Worm (Caenorhabditis elegans) whole organism, L4/young adult: ENCODE measurements around the gene F35G2.3.

Experiments
- W03F9.2 ChIP-seq: fragments of 150-350 bp; optimal IDR thresholded peaks from 2 replicates; lab custom pipeline; 2014; ENCODE audit warnings: missing biosample characterization, missing genetic modification characterization
- dao-5 ChIP-seq: sonication (generic microtip); optimal IDR thresholded peaks from 2 replicates; lab custom pipeline; 2016; ENCODE audit warnings: missing genotype, missing genetic modification characterization, moderate library complexity, missing compliant biosample characterization
- him-1 ChIP-seq: sonication (generic microtip); optimal IDR thresholded peaks from 2 replicates; lab custom pipeline; 2016; ENCODE audit warnings: missing genotype, missing genetic modification reagents, missing genetic modification characterization, missing compliant biosample characterization

DNA sequence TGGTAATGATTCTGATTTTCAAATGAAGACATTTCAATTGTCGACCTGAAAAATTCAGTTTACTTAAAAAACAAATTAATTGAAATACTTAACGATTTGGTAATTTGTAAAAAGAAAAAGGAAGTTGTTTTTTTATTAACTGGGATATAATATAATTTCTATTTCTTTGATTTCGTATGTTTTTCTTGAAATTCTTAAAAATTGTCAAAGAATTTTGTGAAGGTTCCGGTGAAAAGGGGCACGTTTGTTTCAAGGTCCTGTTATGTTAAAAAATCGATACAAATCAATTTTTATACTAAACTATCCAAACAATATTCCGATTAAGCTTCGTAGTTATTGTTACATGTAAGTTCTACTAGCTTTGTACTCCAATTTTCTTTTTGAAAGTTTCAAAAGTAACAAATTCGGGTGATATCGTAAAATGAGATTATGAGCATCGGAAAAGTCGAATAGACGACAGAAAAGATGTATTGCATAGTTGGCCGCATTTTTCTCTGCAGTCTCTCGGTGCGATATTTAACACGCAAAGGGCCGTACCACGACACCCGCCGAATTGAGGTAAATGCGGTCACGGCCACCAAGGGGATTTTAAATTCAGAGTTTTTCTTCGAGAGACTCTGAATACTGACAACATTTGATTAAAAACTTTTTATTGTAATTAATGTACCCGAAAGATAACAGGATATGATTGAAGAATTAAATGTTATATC, 49.9 kb downstream of the F35G2.3 start, which contains the start of gene Y39C12A.9:
- no peak for TF ChIP-seq him-1
- no peak for TF ChIP-seq dao-5
- no peak for TF ChIP-seq W03F9.2 (tag; lab: Kevin White, UChicago)
